Fruit fly (Drosophila melanogaster) whole organism, embryonic: ENCODE data around the gene Sk1.

Experiments used
- Asciz ChIP-seq: fragments of 200-800 bp; sonication (Bioruptor generic); optimal IDR thresholded peaks from 2 replicates; lab custom pipeline; 2017; ENCODE audit warnings: missing biosample characterization, mild to moderate bottlenecking, missing genetic modification characterization, missing genetic modification reagents
- Blimp-1 ChIP-seq: fragments of 200-800 bp; sonication (Bioruptor generic); optimal IDR thresholded peaks from 3 replicates; lab custom pipeline; 2018; ENCODE audit warnings: missing biosample characterization, missing genetic modification characterization, mild to moderate bottlenecking, moderate library complexity, missing genetic modification reagents
- CG12104 ChIP-seq: fragments of 200-800 bp; sonication (Bioruptor generic); optimal IDR thresholded peaks from 3 replicates; lab custom pipeline; 2016; ENCODE audit warnings: missing biosample characterization, missing genetic modification characterization
- CG13287 ChIP-seq: fragments of 200-800 bp; sonication (Bioruptor generic); IDR thresholded peaks from 2 replicates; pipeline ENCODE4 v1.3.6; 2022; ENCODE audit warnings: missing biosample characterization, missing genetic modification characterization; ENCODE audit not compliant: partially characterized antibody
- CG14965 ChIP-seq: fragments of 200-800 bp; sonication (Bioruptor generic); optimal IDR thresholded peaks from 2 replicates; lab custom pipeline; 2016; ENCODE audit warnings: missing biosample characterization, missing genetic modification characterization, borderline replicate concordance
- CG15269 ChIP-seq: fragments of 200-800 bp; sonication (Bioruptor generic); optimal IDR thresholded peaks from 2 replicates; lab custom pipeline; 2018; ENCODE audit warnings: missing biosample characterization, mild to moderate bottlenecking, missing genetic modification characterization, moderate library complexity
- CG1603 ChIP-seq: fragments of 200-800 bp; sonication (Bioruptor generic); optimal IDR thresholded peaks from 2 replicates; lab custom pipeline; 2019; ENCODE audit warnings: missing biosample characterization, mild to moderate bottlenecking, missing genetic modification characterization, moderate library complexity
- CG16815 ChIP-seq: fragments of 200-800 bp; sonication (Bioruptor generic); optimal IDR thresholded peaks from 3 replicates; lab custom pipeline; 2017; ENCODE audit warnings: missing biosample characterization, mild to moderate bottlenecking, missing genetic modification characterization
- CG17328 ChIP-seq: fragments of 200-800 bp; sonication (Bioruptor generic); IDR thresholded peaks from 2 replicates; pipeline ENCODE4 v1.3.6; 2022; ENCODE audit warnings: missing biosample characterization, missing genetic modification characterization
- CG17912 ChIP-seq: fragments of 200-800 bp; sonication (Bioruptor generic); optimal IDR thresholded peaks from 2 replicates; lab custom pipeline; 2018; ENCODE audit warnings: missing biosample characterization, mild to moderate bottlenecking, missing genetic modification characterization
- CG1832 ChIP-seq: fragments of 200-800 bp; sonication (Bioruptor generic); optimal IDR thresholded peaks from 2 replicates; lab custom pipeline; 2017; ENCODE audit warnings: missing biosample characterization, mild to moderate bottlenecking, missing genetic modification characterization, inconsistent platforms
- CG18764 ChIP-seq: fragments of 200-800 bp; sonication (Bioruptor generic); optimal IDR thresholded peaks from 3 replicates; lab custom pipeline; 2016; ENCODE audit warnings: missing biosample characterization, missing genetic modification characterization
- CG33213 ChIP-seq: fragments of 200-800 bp; sonication (Bioruptor generic); optimal IDR thresholded peaks from 3 replicates; lab custom pipeline; 2016; ENCODE audit warnings: missing biosample characterization, missing genetic modification characterization
- CG34422 ChIP-seq: fragments of 200-800 bp; sonication (Bioruptor generic); IDR thresholded peaks from 3 replicates; pipeline ENCODE4 v1.3.6; 2022; ENCODE audit warnings: missing biosample characterization, missing genetic modification characterization
- CG4617 ChIP-seq: fragments of 200-800 bp; sonication (Bioruptor generic); optimal IDR thresholded peaks from 3 replicates; lab custom pipeline; 2016; ENCODE audit warnings: missing biosample characterization, missing genetic modification characterization, borderline replicate concordance
- CG5180 ChIP-seq: fragments of 200-800 bp; sonication (Bioruptor generic); optimal IDR thresholded peaks from 3 replicates; lab custom pipeline; 2017; ENCODE audit warnings: missing biosample characterization, missing genetic modification characterization, mild to moderate bottlenecking, moderate library complexity, missing genetic modification reagents
- CG6654 ChIP-seq: fragments of 200-800 bp; sonication (Bioruptor generic); optimal IDR thresholded peaks from 2 replicates; lab custom pipeline; 2017; ENCODE audit warnings: missing biosample characterization, mild to moderate bottlenecking, missing genetic modification characterization
- CG7372 ChIP-seq: fragments of 200-800 bp; sonication (Bioruptor generic); IDR thresholded peaks from 2 replicates; pipeline ENCODE4 v1.3.6; 2022; ENCODE audit warnings: missing biosample characterization, missing genetic modification characterization
- CG9876 ChIP-seq: fragments of 200-800 bp; sonication (Bioruptor generic); optimal IDR thresholded peaks from 2 replicates; lab custom pipeline; 2016; ENCODE audit warnings: missing biosample characterization, missing genetic modification characterization
- CG9932 ChIP-seq: fragments of 200-800 bp; sonication (Bioruptor generic); IDR thresholded peaks from 2 replicates; pipeline ENCODE4 v1.3.6; 2022; ENCODE audit warnings: missing biosample characterization, missing genetic modification characterization
- CTCF ChIP-seq: fragments of 200-800 bp; sonication (Bioruptor generic); optimal IDR thresholded peaks from 2 replicates; lab custom pipeline; 2017; ENCODE audit warnings: missing biosample characterization, mild to moderate bottlenecking, missing genetic modification characterization, moderate library complexity
- Doc3 ChIP-seq: fragments of 200-800 bp; sonication (Bioruptor generic); IDR thresholded peaks from 3 replicates; pipeline ENCODE4 v1.3.6; 2022; ENCODE audit warnings: missing biosample characterization, missing genetic modification characterization; ENCODE audit not compliant: partially characterized antibody
- Dp ChIP-seq: fragments of 200-800 bp; sonication (Bioruptor generic); optimal IDR thresholded peaks from 2 replicates; lab custom pipeline; 2018; ENCODE audit warnings: missing biosample characterization, mild to moderate bottlenecking, missing genetic modification characterization, moderate library complexity
- E2f2 ChIP-seq: fragments of 200-800 bp; sonication (Bioruptor generic); IDR thresholded peaks from 2 replicates; pipeline ENCODE4 v1.3.6; 2022; ENCODE audit warnings: missing biosample characterization, missing genetic modification characterization
- GATAe ChIP-seq: fragments of 200-800 bp; sonication (Bioruptor generic); conservative IDR thresholded peaks from 2 replicates; pipeline ENCODE4 v1.3.6; 2022; ENCODE audit warnings: missing biosample characterization, missing genetic modification characterization
- Kr ChIP-seq: fragments of 200-800 bp; sonication (Bioruptor generic); optimal IDR thresholded peaks from 2 replicates; lab custom pipeline; 2017; ENCODE audit warnings: missing biosample characterization, mild to moderate bottlenecking, missing genetic modification characterization
- Lpt ChIP-seq: fragments of >200 bp; optimal IDR thresholded peaks from 2 replicates; lab custom pipeline; 2018; ENCODE audit warnings: missing biosample characterization, missing genetic modification characterization
- Med ChIP-seq: fragments of 200-800 bp; sonication (Bioruptor generic); peaks from one replicate; lab custom pipeline; 2016; ENCODE audit warnings: missing biosample characterization, missing genetic modification characterization, mild to moderate bottlenecking, inconsistent platforms, moderate library complexity
- Myb ChIP-seq: fragments of 200-800 bp; sonication (Bioruptor generic); optimal IDR thresholded peaks from 2 replicates; lab custom pipeline; 2016; ENCODE audit warnings: missing biosample characterization, missing genetic modification characterization
- NC2α ChIP-seq: fragments of 200-800 bp; sonication (Bioruptor generic); optimal IDR thresholded peaks from 2 replicates; lab custom pipeline; 2016; ENCODE audit warnings: missing biosample characterization, missing genetic modification characterization
- Pdp1 ChIP-seq, 2 experiments: fragments of 200-800 bp; sonication (Bioruptor generic); optimal IDR thresholded peaks; 3 replicates each; lab custom pipeline; 2016; ENCODE audit warnings: missing biosample characterization in 2 of 2, missing genetic modification characterization in 2 of 2, mild to moderate bottlenecking in 1 of 2, moderate library complexity in 1 of 2
- Six4 ChIP-seq: fragments of 200-800 bp; sonication (Bioruptor generic); optimal IDR thresholded peaks from 2 replicates; lab custom pipeline; 2016; ENCODE audit warnings: missing biosample characterization, missing genetic modification characterization
- Stat92E ChIP-seq, 3 experiments: fragments of >200 bp in 2 of 3; fragments of 200-800 bp in 1 of 3; sonication (Bioruptor generic) in 1 of 3; optimal IDR thresholded peaks; 2 replicates each; lab custom pipeline; 2017 to 2019; ENCODE audit warnings: missing biosample characterization in 3 of 3, missing genetic modification characterization in 3 of 3, mild to moderate bottlenecking in 1 of 3, moderate library complexity in 1 of 3
- Taf1 ChIP-seq: fragments of 200-800 bp; sonication (Bioruptor generic); IDR thresholded peaks from 2 replicates; pipeline ENCODE4 v1.3.6; 2022; ENCODE audit warnings: missing biosample characterization, missing genetic modification characterization
- amos ChIP-seq: fragments of 200-800 bp; sonication (Bioruptor generic); IDR thresholded peaks from 2 replicates; pipeline ENCODE4 v1.3.6; 2022; ENCODE audit warnings: missing biosample characterization, missing genetic modification characterization; ENCODE audit not compliant: partially characterized antibody
- bbx ChIP-seq: fragments of 200-800 bp; sonication (Bioruptor generic); IDR thresholded peaks from 2 replicates; pipeline ENCODE4 v1.3.6; 2022; ENCODE audit warnings: missing biosample characterization, missing genetic modification characterization; ENCODE audit not compliant: partially characterized antibody
- cato ChIP-seq: fragments of 200-800 bp; sonication (Bioruptor generic); optimal IDR thresholded peaks from 2 replicates; lab custom pipeline; 2016; ENCODE audit warnings: missing biosample characterization, missing genetic modification characterization, borderline replicate concordance
- crp ChIP-seq, 2 experiments: fragments of 200-800 bp; sonication (Bioruptor generic); optimal IDR thresholded peaks; 2 replicates in 1 of 2; 3 replicates in 1 of 2; lab custom pipeline; 2017; ENCODE audit warnings: missing biosample characterization in 2 of 2, missing genetic modification characterization in 2 of 2, mild to moderate bottlenecking in 1 of 2, moderate library complexity in 1 of 2
- hb ChIP-seq: fragments of 200-800 bp; sonication (Bioruptor generic); IDR thresholded peaks from 3 replicates; pipeline ENCODE4 v1.3.6; 2022; ENCODE audit warnings: missing biosample characterization, missing genetic modification characterization; ENCODE audit not compliant: partially characterized antibody
- ind ChIP-seq: fragments of 200-800 bp; sonication (Bioruptor generic); optimal IDR thresholded peaks from 3 replicates; lab custom pipeline; 2016; ENCODE audit warnings: missing biosample characterization, missing genetic modification characterization
- nerfin-1 ChIP-seq: fragments of 200-800 bp; sonication (Bioruptor generic); optimal IDR thresholded peaks from 3 replicates; lab custom pipeline; 2019; ENCODE audit warnings: missing biosample characterization, mild to moderate bottlenecking, missing genetic modification characterization, moderate library complexity
- oc ChIP-seq: fragments of 200-800 bp; sonication (Bioruptor generic); optimal IDR thresholded peaks from 2 replicates; lab custom pipeline; 2018; ENCODE audit warnings: missing biosample characterization, mild to moderate bottlenecking, missing genetic modification characterization, moderate library complexity
- prd ChIP-seq, 3 experiments: fragments of >200 bp in 2 of 3; fragments of 200-800 bp in 1 of 3; sonication (Bioruptor generic) in 1 of 3; optimal IDR thresholded peaks in 2 of 3; IDR thresholded peaks in 1 of 3; 2 replicates in 2 of 3; 3 replicates in 1 of 3; pipeline versions ENCODE4 v1.3.6 to Lab custom; 2017 to 2022; ENCODE audit warnings: missing biosample characterization in 1 of 3, missing genetic modification characterization in 1 of 3
- pzg ChIP-seq: fragments of 200-800 bp; sonication (Bioruptor generic); optimal IDR thresholded peaks from 3 replicates; lab custom pipeline; 2018; ENCODE audit warnings: missing biosample characterization, mild to moderate bottlenecking, missing genetic modification characterization, moderate library complexity
- sna ChIP-seq: fragments of 200-800 bp; sonication (Bioruptor generic); IDR thresholded peaks from 2 replicates; pipeline ENCODE4 v1.3.6; 2022; ENCODE audit warnings: missing biosample characterization, missing genetic modification characterization; ENCODE audit not compliant: partially characterized antibody
- stwl ChIP-seq: fragments of 200-800 bp; sonication (Bioruptor generic); optimal IDR thresholded peaks from 3 replicates; lab custom pipeline; 2018; ENCODE audit warnings: missing biosample characterization, mild to moderate bottlenecking, missing genetic modification characterization, moderate library complexity

Gene Sk1

DNA sequence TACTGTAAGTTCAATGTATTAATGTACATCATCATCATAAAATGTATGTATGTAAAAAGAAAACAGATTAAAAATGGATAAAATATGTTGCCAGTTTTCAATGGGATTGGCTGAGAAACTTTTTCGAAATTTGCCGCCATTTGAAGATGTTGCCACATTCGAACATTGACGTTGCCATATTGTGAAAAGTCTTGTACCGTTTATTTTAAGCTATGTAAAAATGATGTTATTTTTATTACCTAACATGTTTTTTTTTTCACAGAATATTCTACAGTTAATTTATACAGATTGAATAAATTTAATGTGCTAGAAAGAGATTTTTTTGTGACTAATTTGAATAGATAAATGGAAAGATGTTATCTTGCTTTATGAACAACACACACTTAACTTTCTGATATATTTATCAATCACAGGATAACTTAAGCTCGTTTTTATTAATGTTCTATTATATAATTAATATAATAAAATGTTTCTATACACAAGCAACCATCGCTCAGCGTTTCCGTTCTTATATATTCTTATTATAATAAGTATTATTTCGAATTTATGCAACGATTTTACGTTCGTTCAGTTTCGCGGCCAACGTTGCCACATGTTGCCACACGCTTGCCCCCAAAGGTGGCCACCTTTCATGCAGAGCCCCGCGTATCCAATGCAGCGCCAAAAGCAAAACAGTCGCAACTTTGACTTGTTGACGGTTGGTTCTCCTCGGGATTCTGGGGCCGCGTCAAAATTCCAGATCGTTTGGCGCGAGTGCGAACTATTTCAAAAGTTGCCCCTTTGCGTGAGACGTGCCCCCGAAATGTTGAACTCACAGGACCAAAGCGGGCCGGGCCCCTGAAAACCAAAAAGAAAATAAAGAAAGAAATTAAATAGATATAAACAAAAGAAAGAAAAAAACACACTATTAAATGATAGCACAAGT lies 16.8 kb downstream of the Sk1 start, which contains the start of gene CG43155:
Gene CG43155, plus strand, starts transcription at position 875 of the 925 bp plus-strand sequence.
- no peak for TF ChIP-seq ind (GFP tag; lab: Kevin White, UChicago)
- no peak for TF ChIP-seq nerfin-1 (tag; lab: Kevin White, UChicago)
- TF ChIP-seq CG18764 (GFP tag; lab: Kevin White, UChicago), result no peak
- TF ChIP-seq CG13287 (GFP tag; lab: Robert Waterston, UW), result peak; percentile 42; the same call in 1 of the 2 replicates
- no peak for TF ChIP-seq Blimp-1 (GFP tag; lab: Kevin White, UChicago)
- TF ChIP-seq CG7372 (GFP tag; lab: Robert Waterston, UW), result no peak
- TF ChIP-seq CG1832, result no peak
- TF ChIP-seq CG5180 (GFP tag; lab: Kevin White, UChicago), result no peak
- no peak for TF ChIP-seq oc (tag; lab: Kevin White, UChicago)
- TF ChIP-seq bbx (GFP tag; lab: Robert Waterston, UW), result peak; percentile 14; the same call in 1 of the 2 replicates
- TF ChIP-seq Kr (GFP tag; lab: Kevin White, UChicago), result no peak
- peak; percentile 14 for TF ChIP-seq stwl (tag; lab: Kevin White, UChicago)
- TF ChIP-seq pzg (GFP tag; lab: Kevin White, UChicago), result peak; percentile 20
- no peak for TF ChIP-seq crp (GFP tag; optimal IDR thresholded peaks at IDR 0.05; lab: Kevin White, UChicago)
- TF ChIP-seq CG34422 (GFP tag; lab: Robert Waterston, UW), result 0 out of 3 replicates have a peak, but pooled peaks have one; percentile 20
- peak; percentile 57 for TF ChIP-seq CTCF (GFP tag; lab: Kevin White, UChicago)
- peak; percentile 72 for TF ChIP-seq E2f2 (GFP tag; lab: Robert Waterston, UW)
- TF ChIP-seq CG4617 (GFP tag; lab: Kevin White, UChicago), result no peak
- TF ChIP-seq CG9932 (GFP tag; lab: Robert Waterston, UW), result no peak
- no peak for TF ChIP-seq Six4 (GFP tag; lab: Kevin White, UChicago)
- no peak for TF ChIP-seq Asciz (GFP tag; lab: Kevin White, UChicago)
- no peak for TF ChIP-seq CG9876
- TF ChIP-seq sna (GFP tag; lab: Robert Waterston, UW), result no peak
- no peak for TF ChIP-seq Doc3 (GFP tag; lab: Robert Waterston, UW)
- no peak for TF ChIP-seq GATAe (GFP tag; lab: Robert Waterston, UW)
- no peak for TF ChIP-seq CG33213
- 0 out of 2 replicates have a peak, but pooled peaks have one; percentile 9 for TF ChIP-seq amos
- peak; percentile 63 for TF ChIP-seq Med (GFP tag; lab: Kevin White, UChicago)
- no peak for TF ChIP-seq NC2α
- no peak for TF ChIP-seq Stat92E (GFP tag; optimal IDR thresholded peaks at IDR 0.05; lab: Kevin White, UChicago)
- TF ChIP-seq CG17912 (GFP tag; lab: Kevin White, UChicago), result no peak
- TF ChIP-seq CG17328 (GFP tag; lab: Robert Waterston, UW), result no peak
- TF ChIP-seq CG14965 (GFP tag; lab: Kevin White, UChicago), result no peak
- no peak for TF ChIP-seq CG15269
- peak; percentile 10 for TF ChIP-seq CG1603 (tag; lab: Kevin White, UChicago)
- TF ChIP-seq hb (GFP tag; lab: Robert Waterston, UW), result no peak
- TF ChIP-seq CG16815, result no peak
- peak; percentile 70 for TF ChIP-seq Dp (GFP tag; lab: Kevin White, UChicago)
- TF ChIP-seq cato (GFP tag; lab: Kevin White, UChicago), result no peak
- no peak for TF ChIP-seq prd (optimal IDR thresholded peaks at IDR 0.05; lab: Kevin White, UChicago)
- no peak for TF ChIP-seq prd (GFP tag; IDR thresholded peaks at IDR 0.05; lab: Robert Waterston, UW)
- TF ChIP-seq Lpt (GFP tag; lab: Kevin White, UChicago), result no peak
- no peak for TF ChIP-seq CG6654 (GFP tag; lab: Kevin White, UChicago)
- peak; percentile 34 for TF ChIP-seq Myb (GFP tag; lab: Kevin White, UChicago)
- TF ChIP-seq CG12104 (GFP tag; lab: Kevin White, UChicago), result no peak
- no peak for TF ChIP-seq Taf1
- TF ChIP-seq Pdp1 (GFP tag; optimal IDR thresholded peaks at IDR 0.05; lab: Kevin White, UChicago), result peak in 1 of 2 experiments; percentile 51
